Fruit fly (Drosophila melanogaster) S2 (cell line): ENCODE results near the gene Qtzl.

ENCODE experiments used
- CG8478 ChIP-seq: fragments of >200 bp; optimal IDR thresholded peaks from 2 replicates; lab custom pipeline; 2018
- CTCF ChIP-seq, 2 experiments: fragments of >200 bp; optimal IDR thresholded peaks; 2 replicates each; lab custom pipeline; 2018

DNA sequence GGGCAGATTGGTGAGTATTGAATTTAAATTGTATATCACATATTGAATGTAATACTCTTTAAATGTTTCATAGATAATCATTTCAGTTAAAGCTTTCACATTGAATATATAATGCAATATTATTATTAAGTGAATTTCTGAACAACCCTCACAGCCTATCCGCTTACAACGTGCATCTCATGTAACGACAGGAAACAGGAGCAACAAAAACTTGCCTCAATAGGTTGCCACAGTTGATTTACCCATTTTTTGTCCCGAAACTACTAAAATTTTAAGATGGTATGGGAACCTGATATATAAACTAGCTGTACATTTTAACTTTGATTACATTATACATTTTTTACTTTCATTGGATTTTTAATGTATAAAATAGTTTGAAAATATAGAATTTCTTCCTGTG is 36.8 kb upstream of the Qtzl start:
- TF ChIP-seq CG8478 (lab: Kevin White, UChicago) (no peak), CTCF (optimal IDR thresholded peaks at IDR 0.05; lab: Kevin White, UChicago) (no peak)
